Fruit fly (Drosophila melanogaster) whole organism, embryonic: ENCODE results near the gene CG33331.

Experiments
- Asciz ChIP-seq: fragments of 200-800 bp; sonication (Bioruptor generic); optimal IDR thresholded peaks from 2 replicates; lab custom pipeline; 2017; ENCODE audit warnings: missing biosample characterization, mild to moderate bottlenecking, missing genetic modification characterization, missing genetic modification reagents
- Atf3 ChIP-seq: fragments of 200-800 bp; sonication (Bioruptor generic); optimal IDR thresholded peaks from 3 replicates; lab custom pipeline; 2016; ENCODE audit warnings: missing biosample characterization, missing genetic modification characterization
- BtbVII ChIP-seq: fragments of 200-800 bp; sonication (Bioruptor generic); optimal IDR thresholded peaks from 3 replicates; lab custom pipeline; 2017; ENCODE audit warnings: missing biosample characterization, mild to moderate bottlenecking, missing genetic modification characterization
- CG10209 ChIP-seq: fragments of 200-800 bp; sonication (Bioruptor generic); optimal IDR thresholded peaks from 3 replicates; lab custom pipeline; 2017; ENCODE audit warnings: missing biosample characterization, mild to moderate bottlenecking, missing genetic modification characterization, missing genetic modification reagents
- CG12071 ChIP-seq: fragments of 200-800 bp; sonication (Bioruptor generic); optimal IDR thresholded peaks from 3 replicates; lab custom pipeline; 2018; ENCODE audit warnings: missing biosample characterization, mild to moderate bottlenecking, missing genetic modification characterization
- CG12219 ChIP-seq: fragments of 200-800 bp; sonication (Bioruptor generic); optimal IDR thresholded peaks from 3 replicates; lab custom pipeline; 2018; ENCODE audit warnings: missing biosample characterization, mild to moderate bottlenecking, missing genetic modification characterization
- CG14441 ChIP-seq: fragments of 200-800 bp; sonication (Bioruptor generic); IDR thresholded peaks from 2 replicates; pipeline ENCODE4 v1.3.6; 2022; ENCODE audit warnings: missing biosample characterization, missing genetic modification characterization
- CG15514 ChIP-seq: fragments of 200-800 bp; sonication (Bioruptor generic); optimal IDR thresholded peaks from 3 replicates; lab custom pipeline; 2017; ENCODE audit warnings: missing biosample characterization, missing genetic modification characterization, mild to moderate bottlenecking, moderate library complexity, missing genetic modification reagents
- CG16813 ChIP-seq: fragments of 200-800 bp; sonication (Bioruptor generic); IDR thresholded peaks from 3 replicates; pipeline ENCODE4 v1.3.6; 2022; ENCODE audit warnings: missing biosample characterization, missing genetic modification characterization; ENCODE audit not compliant: partially characterized antibody
- CG17328 ChIP-seq: fragments of 200-800 bp; sonication (Bioruptor generic); IDR thresholded peaks from 2 replicates; pipeline ENCODE4 v1.3.6; 2022; ENCODE audit warnings: missing biosample characterization, missing genetic modification characterization
- CG17568 ChIP-seq: fragments of 200-800 bp; sonication (Bioruptor generic); optimal IDR thresholded peaks from 2 replicates; lab custom pipeline; 2018; ENCODE audit warnings: missing biosample characterization, mild to moderate bottlenecking, missing genetic modification characterization, moderate library complexity
- CG17612 ChIP-seq: fragments of 200-800 bp; sonication (Bioruptor generic); IDR thresholded peaks from 2 replicates; pipeline ENCODE4 v1.3.6; 2022; ENCODE audit warnings: missing biosample characterization, missing genetic modification characterization
- CG17912 ChIP-seq: fragments of 200-800 bp; sonication (Bioruptor generic); optimal IDR thresholded peaks from 2 replicates; lab custom pipeline; 2018; ENCODE audit warnings: missing biosample characterization, mild to moderate bottlenecking, missing genetic modification characterization
- CG18262 ChIP-seq: fragments of 200-800 bp; optimal IDR thresholded peaks from 3 replicates; lab custom pipeline; 2019; ENCODE audit warnings: missing biosample characterization, mild to moderate bottlenecking, missing genetic modification characterization, moderate library complexity
- CG2875 ChIP-seq: fragments of 200-800 bp; sonication (Bioruptor generic); optimal IDR thresholded peaks from 2 replicates; lab custom pipeline; 2017; ENCODE audit warnings: missing biosample characterization, mild to moderate bottlenecking, missing genetic modification characterization, missing genetic modification reagents
- CG3065 ChIP-seq: fragments of 200-800 bp; sonication (Bioruptor generic); optimal IDR thresholded peaks from 2 replicates; lab custom pipeline; 2016; ENCODE audit warnings: missing biosample characterization, missing genetic modification characterization
- CG3407 ChIP-seq: fragments of 200-800 bp; sonication (Bioruptor generic); optimal IDR thresholded peaks from 2 replicates; lab custom pipeline; 2018; ENCODE audit warnings: missing biosample characterization, mild to moderate bottlenecking, missing genetic modification characterization
- CG34224 ChIP-seq: fragments of 200-800 bp; sonication (Bioruptor generic); IDR thresholded peaks from 3 replicates; pipeline ENCODE4 v1.3.6; 2022; ENCODE audit warnings: missing biosample characterization, missing genetic modification characterization; ENCODE audit not compliant: partially characterized antibody
- CG3726 ChIP-seq: fragments of 200-800 bp; sonication (Bioruptor generic); IDR thresholded peaks from 3 replicates; pipeline ENCODE4, ENCODE4 v1.3.6; 2022; ENCODE audit warnings: missing biosample characterization, missing genetic modification characterization
- CG8089 ChIP-seq: fragments of 200-800 bp; sonication (Bioruptor generic); optimal IDR thresholded peaks from 3 replicates; lab custom pipeline; 2016; ENCODE audit warnings: missing biosample characterization, missing genetic modification characterization
- CG9609 ChIP-seq: fragments of 200-800 bp; sonication (Bioruptor generic); optimal IDR thresholded peaks from 3 replicates; lab custom pipeline; 2016; ENCODE audit warnings: missing biosample characterization, missing genetic modification characterization
- D19A ChIP-seq: fragments of 200-800 bp; optimal IDR thresholded peaks from 3 replicates; lab custom pipeline; 2019; ENCODE audit warnings: missing biosample characterization, mild to moderate bottlenecking, missing genetic modification characterization, moderate library complexity
- Dad ChIP-seq: fragments of 200-800 bp; sonication (Bioruptor generic); optimal IDR thresholded peaks from 3 replicates; lab custom pipeline; 2016; ENCODE audit warnings: missing biosample characterization, missing genetic modification characterization
- Doc3 ChIP-seq: fragments of 200-800 bp; sonication (Bioruptor generic); IDR thresholded peaks from 3 replicates; pipeline ENCODE4 v1.3.6; 2022; ENCODE audit warnings: missing biosample characterization, missing genetic modification characterization; ENCODE audit not compliant: partially characterized antibody
- Eip74EF ChIP-seq, 2 experiments: fragments of 200-800 bp in 1 of 2; fragments of >200 bp in 1 of 2; sonication (Bioruptor generic) in 1 of 2; optimal IDR thresholded peaks; 2 replicates each; lab custom pipeline; 2017 to 2019; ENCODE audit warnings: missing biosample characterization in 2 of 2, missing genetic modification characterization in 2 of 2, mild to moderate bottlenecking in 1 of 2, moderate library complexity in 1 of 2
- Fer3 ChIP-seq: fragments of 200-800 bp; sonication (Bioruptor generic); optimal IDR thresholded peaks from 2 replicates; lab custom pipeline; 2018; ENCODE audit warnings: missing biosample characterization, mild to moderate bottlenecking, missing genetic modification characterization, moderate library complexity
- Hmx ChIP-seq: fragments of 200-800 bp; sonication (Bioruptor generic); optimal IDR thresholded peaks from 2 replicates; lab custom pipeline; 2016; ENCODE audit warnings: missing biosample characterization, missing genetic modification characterization
- Kr ChIP-seq: fragments of 200-800 bp; sonication (Bioruptor generic); optimal IDR thresholded peaks from 2 replicates; lab custom pipeline; 2017; ENCODE audit warnings: missing biosample characterization, mild to moderate bottlenecking, missing genetic modification characterization
- Lim3 ChIP-seq: fragments of 200-800 bp; sonication (Bioruptor generic); IDR thresholded peaks from 2 replicates; pipeline ENCODE4 v1.3.6; 2022; ENCODE audit warnings: missing biosample characterization, missing genetic modification characterization
- MTF-1 ChIP-seq: fragments of 200-800 bp; sonication (Bioruptor generic); optimal IDR thresholded peaks from 2 replicates; lab custom pipeline; 2018; ENCODE audit warnings: missing biosample characterization, mild to moderate bottlenecking, missing genetic modification characterization, borderline replicate concordance
- Mrtf ChIP-seq: fragments of 200-800 bp; sonication (Bioruptor generic); IDR thresholded peaks from 3 replicates; pipeline ENCODE4 v1.3.6; 2022; ENCODE audit warnings: missing biosample characterization, missing genetic modification characterization
- Myb ChIP-seq: fragments of 200-800 bp; sonication (Bioruptor generic); optimal IDR thresholded peaks from 2 replicates; lab custom pipeline; 2016; ENCODE audit warnings: missing biosample characterization, missing genetic modification characterization
- NC2β ChIP-seq: fragments of 200-800 bp; sonication (Bioruptor generic); optimal IDR thresholded peaks from 2 replicates; lab custom pipeline; 2016; ENCODE audit warnings: missing biosample characterization, missing genetic modification characterization
- NK7.1 ChIP-seq: fragments of 200-800 bp; sonication (Bioruptor generic); optimal IDR thresholded peaks from 3 replicates; lab custom pipeline; 2016; ENCODE audit warnings: missing biosample characterization, missing genetic modification characterization
- Oaz ChIP-seq: fragments of 200-800 bp; sonication (Bioruptor generic); IDR thresholded peaks from 2 replicates; pipeline ENCODE4 v1.3.6; 2022; ENCODE audit warnings: missing biosample characterization, missing genetic modification characterization
- Pdp1 ChIP-seq, 2 experiments: fragments of 200-800 bp; sonication (Bioruptor generic); optimal IDR thresholded peaks; 3 replicates each; lab custom pipeline; 2016; ENCODE audit warnings: missing biosample characterization in 2 of 2, missing genetic modification characterization in 2 of 2, mild to moderate bottlenecking in 1 of 2, moderate library complexity in 1 of 2
- Sry-δ ChIP-seq: fragments of 200-800 bp; sonication (Bioruptor generic); optimal IDR thresholded peaks from 2 replicates; lab custom pipeline; 2016; ENCODE audit warnings: missing biosample characterization, missing genetic modification characterization
- TFAM ChIP-seq: fragments of 200-800 bp; sonication (Bioruptor generic); optimal IDR thresholded peaks from 2 replicates; lab custom pipeline; 2017; ENCODE audit warnings: missing biosample characterization, missing genetic modification characterization, inconsistent platforms
- Tbp ChIP-seq: fragments of >200 bp; optimal IDR thresholded peaks from 2 replicates; lab custom pipeline; 2018; ENCODE audit warnings: missing biosample characterization, missing genetic modification characterization
- ap ChIP-seq: fragments of 200-800 bp; sonication (Bioruptor generic); IDR thresholded peaks from 2 replicates; pipeline ENCODE4 v1.3.6; 2022; ENCODE audit warnings: missing biosample characterization, missing genetic modification characterization
- bsh ChIP-seq, 2 experiments: fragments of 200-800 bp; sonication (Bioruptor generic); optimal IDR thresholded peaks; 2 replicates each; lab custom pipeline; 2017 to 2018; ENCODE audit warnings: mild to moderate bottlenecking in 2 of 2, missing biosample characterization in 2 of 2, missing genetic modification characterization in 2 of 2, moderate library complexity in 1 of 2
- chn ChIP-seq: fragments of 200-800 bp; sonication (Bioruptor generic); optimal IDR thresholded peaks from 2 replicates; lab custom pipeline; 2016; ENCODE audit warnings: missing biosample characterization, missing genetic modification characterization
- cwo ChIP-seq: fragments of 200-800 bp; sonication (Bioruptor generic); optimal IDR thresholded peaks from 3 replicates; lab custom pipeline; 2017; ENCODE audit warnings: missing biosample characterization, missing genetic modification characterization, mild to moderate bottlenecking, moderate library complexity, missing genetic modification reagents
- eve ChIP-seq, 2 experiments: fragments of >200 bp; optimal IDR thresholded peaks; 2 replicates each; lab custom pipeline; 2017; ENCODE audit warnings: missing biosample characterization in 2 of 2, missing genetic modification characterization in 2 of 2
- fd64A ChIP-seq: fragments of 200-800 bp; sonication (Bioruptor generic); optimal IDR thresholded peaks from 3 replicates; lab custom pipeline; 2018; ENCODE audit warnings: missing biosample characterization, mild to moderate bottlenecking, missing genetic modification characterization
- gsb-n ChIP-seq: fragments of 200-800 bp; sonication (Bioruptor generic); optimal IDR thresholded peaks from 3 replicates; lab custom pipeline; 2018; ENCODE audit warnings: missing biosample characterization, mild to moderate bottlenecking, missing genetic modification characterization
- luna ChIP-seq: fragments of 200-800 bp; sonication (Bioruptor generic); optimal IDR thresholded peaks from 2 replicates; lab custom pipeline; 2016; ENCODE audit warnings: missing biosample characterization, missing genetic modification characterization
- maf-S ChIP-seq: fragments of 200-800 bp; sonication (Bioruptor generic); optimal IDR thresholded peaks from 2 replicates; lab custom pipeline; 2016; ENCODE audit warnings: missing biosample characterization, missing genetic modification characterization
- stwl ChIP-seq: fragments of 200-800 bp; sonication (Bioruptor generic); optimal IDR thresholded peaks from 3 replicates; lab custom pipeline; 2018; ENCODE audit warnings: missing biosample characterization, mild to moderate bottlenecking, missing genetic modification characterization, moderate library complexity
- tx ChIP-seq: fragments of 200-800 bp; sonication (Bioruptor generic); optimal IDR thresholded peaks from 2 replicates; lab custom pipeline; 2016; ENCODE audit warnings: missing biosample characterization, missing genetic modification characterization

The CG33331 gene

DNA sequence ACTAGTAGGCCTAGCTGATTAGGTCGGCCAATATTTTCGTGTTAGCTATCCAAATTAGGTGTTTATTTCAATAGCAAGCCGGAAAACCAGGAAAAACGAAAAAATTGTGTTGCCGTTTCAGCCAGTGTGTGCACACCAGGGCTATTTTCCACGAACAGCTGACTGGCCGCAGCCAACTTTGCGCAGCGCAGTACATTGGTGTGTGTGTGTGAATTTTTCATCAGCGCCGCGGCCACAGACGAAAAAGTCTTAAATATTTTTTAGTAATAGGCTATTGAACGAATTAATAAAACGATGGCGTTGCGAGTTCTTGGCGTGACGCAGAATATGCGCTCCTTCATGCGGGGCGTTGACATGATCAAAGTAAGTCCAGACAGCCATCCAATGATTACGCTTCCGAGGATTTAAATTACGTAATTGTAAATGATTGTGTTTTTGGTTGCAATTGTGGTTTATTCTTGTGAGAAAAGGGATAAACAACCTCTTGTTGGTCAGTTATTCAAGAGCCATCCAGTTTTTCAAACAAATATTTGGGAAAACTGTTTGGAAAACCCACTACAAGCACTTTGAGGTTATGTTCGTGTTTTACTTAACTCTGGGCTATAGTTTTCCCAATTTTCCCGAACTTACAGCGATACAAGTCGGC, 3.9 kb downstream of the CG33331 start, which contains the start of the genes CycC and UQCR-C1 (continued):
- TF ChIP-seq Dad (GFP tag; lab: Kevin White, UChicago) (no peak), CG3065 (no peak), CG12219 (GFP tag; lab: Kevin White, UChicago) (no peak), eve (GFP tag; optimal IDR thresholded peaks at IDR 0.05; lab: Kevin White, UChicago) (no peak), CG17568 (GFP tag; lab: Kevin White, UChicago) (no peak), CG15514 (peak; percentile 46), Tbp (GFP tag; lab: Kevin White, UChicago) (no peak), CG34224 (0 out of 3 replicates have a peak, but pooled peaks have one; percentile 31), fd64A (GFP tag; lab: Kevin White, UChicago) (no peak), NC2β (GFP tag; lab: Kevin White, UChicago) (no peak), Oaz (GFP tag; lab: Robert Waterston, UW) (no peak), MTF-1 (GFP tag; lab: Kevin White, UChicago) (peak; percentile 13), Myb (GFP tag; lab: Kevin White, UChicago) (no peak), CG18262 (no peak), Asciz (no peak), CG3407 (GFP tag; lab: Kevin White, UChicago) (no peak), Fer3 (tag; lab: Kevin White, UChicago) (no peak), bsh (GFP tag; optimal IDR thresholded peaks at IDR 0.05; lab: Kevin White, UChicago) (no peak), CG17328 (no peak), Mrtf (GFP tag; lab: Robert Waterston, UW) (no peak), BtbVII (GFP tag; lab: Kevin White, UChicago) (no peak), NK7.1 (GFP tag; lab: Kevin White, UChicago) (no peak), stwl (tag; lab: Kevin White, UChicago) (peak; percentile 62), CG3726 (no peak), Doc3 (no peak), cwo (no peak), CG14441 (GFP tag; lab: Robert Waterston, UW) (no peak), ap (GFP tag; lab: Robert Waterston, UW) (no peak), CG10209 (no peak), maf-S (no peak), CG12071 (GFP tag; lab: Kevin White, UChicago) (no peak), D19A (tag; lab: Kevin White, UChicago) (no peak), Kr (GFP tag; lab: Kevin White, UChicago) (no peak), TFAM (GFP tag; lab: Kevin White, UChicago) (no peak), Sry-δ (no peak), Eip74EF (GFP tag; optimal IDR thresholded peaks at IDR 0.05; lab: Kevin White, UChicago) (no peak), CG17612 (no peak), CG16813 (GFP tag; lab: Robert Waterston, UW) (no peak), tx (GFP tag; lab: Kevin White, UChicago) (no peak), chn (GFP tag; lab: Kevin White, UChicago) (no peak), luna (no peak), Atf3 (GFP tag; lab: Kevin White, UChicago) (no peak), Lim3 (GFP tag; lab: Robert Waterston, UW) (no peak), CG17912 (no peak), CG8089 (no peak), CG9609 (no peak), Pdp1 (GFP tag; optimal IDR thresholded peaks at IDR 0.05; lab: Kevin White, UChicago) (peak in 1 of 2 experiments; percentile 98), gsb-n (no peak), CG2875 (GFP tag; lab: Kevin White, UChicago) (no peak), Hmx (no peak)
